Worm (Caenorhabditis elegans): ENCODE data around the gene pap-2.
A peak's percentile ranks its signal among the peaks of the same experiment; 100 is the strongest.

The pap-2 gene

ce11 chrII:9560895-9561294, 48.3 kb downstream of the pap-2 start:
- TF ChIP-seq nhr-25 (tag; optimal IDR thresholded peaks at IDR 0.05), result peak; percentile 75
- TF ChIP-seq nhr-23 (tag; optimal IDR thresholded peaks at IDR 0.05), result peak; percentile 10
- TF ChIP-seq fos-1 (tag; optimal IDR thresholded peaks at IDR 0.05), result no peak
- peak; percentile 9 for TF ChIP-seq nhr-43 (tag; optimal IDR thresholded peaks at IDR 0.05; ENCODE audit: poor library complexity, severe bottlenecking)

DNA sequence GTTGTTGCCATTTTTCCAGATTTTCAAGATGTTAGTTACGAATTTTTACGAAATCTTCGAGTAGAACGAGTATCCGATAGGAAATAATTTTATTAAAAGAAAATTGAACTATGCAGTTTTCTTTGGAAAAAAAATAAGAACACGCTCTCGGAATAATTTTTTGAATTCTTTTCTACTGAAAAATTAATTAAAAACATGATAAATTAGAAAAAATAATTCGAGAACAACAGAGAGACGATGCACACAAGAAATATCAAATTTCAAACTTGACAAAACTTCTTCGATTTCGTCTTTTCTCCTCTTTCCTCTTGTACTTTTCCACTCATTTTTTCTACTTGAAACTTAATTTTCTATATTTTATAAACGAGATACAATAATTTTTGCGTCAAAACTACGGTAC, 49.3 kb downstream of the pap-2 start, which contains the start of gene F35H8.4:
Gene F35H8.4 (minus strand): TSS at position 101 of the 400 bp plus-strand sequence.
- TF ChIP-seq elt-3 (tag; optimal IDR thresholded peaks at IDR 0.05), result no peak

- TF ChIP-seq daf-12 (tag; optimal IDR thresholded peaks at IDR 0.05) (no peak), pha-4 (tag; optimal IDR thresholded peaks at IDR 0.05) (no peak), tbx-2 (tag; optimal IDR thresholded peaks at IDR 0.05) (no peak), egl-27 (tag; optimal IDR thresholded peaks at IDR 0.05) (no peak), nhr-237 (tag; optimal IDR thresholded peaks at IDR 0.05) (no peak), mml-1 (tag; optimal IDR thresholded peaks at IDR 0.05) (no peak), nfya-1 (tag; optimal IDR thresholded peaks at IDR 0.05; ENCODE audit: insufficient read depth) (no peak), ceh-28 (tag; optimal IDR thresholded peaks at IDR 0.05) (no peak), zag-1 (tag; optimal IDR thresholded peaks at IDR 0.05) (no peak), elt-2 (tag; optimal IDR thresholded peaks at IDR 0.05) (no peak), ceh-16 (tag; optimal IDR thresholded peaks at IDR 0.05) (no peak), mdl-1 (tag; optimal IDR thresholded peaks at IDR 0.05) (no peak), skn-1 (tag; optimal IDR thresholded peaks at IDR 0.05) (no peak), fkh-10 (GFP tag; optimal IDR thresholded peaks at IDR 0.05) (no peak), snpc-4 (tag; optimal IDR thresholded peaks at IDR 0.05) (no peak), R02D3.7 (tag; optimal IDR thresholded peaks at IDR 0.05) (no peak), unc-62 (GFP tag; optimal IDR thresholded peaks at IDR 0.05) (no peak), nhr-12 (tag; optimal IDR thresholded peaks at IDR 0.05) (no peak), ceh-9 (tag; optimal IDR thresholded peaks at IDR 0.05) (no peak)
Measured at ce11 chrII:9558906-9559305, 50.3 kb downstream of the pap-2 start.

All from whole organism, L3 larva.